Worm (Caenorhabditis elegans) whole organism, L4 larva: ENCODE data around the gene rom-2.

ENCODE experiments used
- F37D6.2 ChIP-seq: sonication (generic microtip); optimal IDR thresholded peaks from 2 replicates; lab custom pipeline; 2016; ENCODE audit warnings: mild to moderate bottlenecking, missing genetic modification characterization, missing compliant biosample characterization
- Y48G9A.11 ChIP-seq: fragments of 200-800 bp; sonication (Bioruptor generic); IDR thresholded peaks from 2 replicates; pipeline ENCODE4 v1.3.6; 2022; ENCODE audit warnings: missing genetic modification reagents, missing genetic modification characterization, missing compliant biosample characterization
- ama-1 ChIP-seq: fragments of 150-350 bp; optimal IDR thresholded peaks from 2 replicates; lab custom pipeline; 2014; ENCODE audit warnings: inconsistent platforms, mixed read lengths
- ces-1 ChIP-seq: fragments of 150-350 bp; sonication (generic microtip); optimal IDR thresholded peaks from 4 replicates; lab custom pipeline; 2014; ENCODE audit warnings: missing biosample characterization, missing genetic modification reagents, missing genetic modification characterization
- egl-27 ChIP-seq: sonication (generic microtip); optimal IDR thresholded peaks from 3 replicates; lab custom pipeline; 2017; ENCODE audit warnings: missing biosample characterization, missing genetic modification reagents, missing genetic modification characterization
- fkh-10 ChIP-seq: fragments of 150-350 bp; optimal IDR thresholded peaks from 2 replicates; lab custom pipeline; 2014; ENCODE audit warnings: missing biosample characterization, missing genetic modification reagents, missing genetic modification characterization
- hlh-30 ChIP-seq: sonication (generic microtip); optimal IDR thresholded peaks from 2 replicates; lab custom pipeline; 2017; ENCODE audit warnings: antibody characterized with exemption, mild to moderate bottlenecking, missing genetic modification characterization, missing compliant biosample characterization; ENCODE audit not compliant: insufficient read depth
- jun-1 ChIP-seq: fragments of 150-350 bp; optimal IDR thresholded peaks from 2 replicates; lab custom pipeline; 2014; ENCODE audit warnings: missing biosample characterization, missing genetic modification reagents, missing genetic modification characterization
- mdl-1 ChIP-seq, 2 experiments: fragments of 150-350 bp in 1 of 2; sonication (generic microtip) in 1 of 2; optimal IDR thresholded peaks; 2 replicates each; lab custom pipeline; 2014 to 2017; ENCODE audit warnings: missing biosample characterization in 2 of 2, missing genetic modification characterization in 2 of 2
- mdt-29 ChIP-seq: fragments of 200-800 bp; sonication (Bioruptor generic); IDR thresholded peaks from 2 replicates; pipeline ENCODE4 v1.3.6; 2022; ENCODE audit warnings: missing genetic modification reagents, missing genetic modification characterization, missing compliant biosample characterization
- mep-1 ChIP-seq: fragments of 150-350 bp; sonication (generic microtip); optimal IDR thresholded peaks from 3 replicates; lab custom pipeline; 2014; ENCODE audit warnings: missing biosample characterization, missing genetic modification characterization
- spr-1 ChIP-seq: sonication (generic microtip); optimal IDR thresholded peaks from 2 replicates; lab custom pipeline; 2016; ENCODE audit warnings: mild to moderate bottlenecking, missing genetic modification characterization, missing compliant biosample characterization
- zip-2 ChIP-seq: fragments of 150-350 bp; optimal IDR thresholded peaks from 2 replicates; lab custom pipeline; 2014; ENCODE audit warnings: missing biosample characterization, missing genetic modification characterization

DNA sequence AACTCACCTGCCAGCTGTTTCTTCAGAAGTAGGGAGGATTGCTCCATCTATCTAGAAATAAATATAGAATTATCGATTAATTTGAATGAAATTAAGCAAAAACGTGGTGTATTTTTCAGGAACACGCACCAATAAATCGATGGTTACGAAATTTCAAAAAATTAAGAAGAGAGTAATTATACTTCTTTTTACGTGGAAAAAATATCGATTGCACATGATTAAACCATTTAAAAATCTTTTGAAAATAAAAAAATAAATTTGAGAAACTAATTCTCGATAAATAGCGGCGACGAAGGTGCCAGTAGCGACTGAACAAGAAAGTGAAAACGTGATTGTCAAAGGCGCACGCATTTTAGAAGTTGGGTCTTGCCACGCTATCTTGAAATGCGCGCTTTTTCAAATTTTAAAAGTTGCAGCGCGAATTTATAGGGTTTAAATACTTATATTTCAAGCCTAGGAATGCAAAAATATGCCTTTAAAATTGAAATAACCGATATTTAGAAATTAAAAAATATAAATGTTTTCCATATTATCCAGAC lies 35.7 kb upstream of the rom-2 start, which contains the start of gene ubc-7:
- TF ChIP-seq mdl-1 (tag; optimal IDR thresholded peaks at IDR 0.05; lab: Kevin White, UChicago) (peak in 1 of 2 experiments; percentile 90), fkh-10 (GFP tag; lab: Kevin White, UChicago) (no peak), mdt-29 (no peak), F37D6.2 (no peak), spr-1 (peak; percentile 15), zip-2 (tag; lab: Kevin White, UChicago) (no peak), egl-27 (tag; lab: Kevin White, UChicago) (no peak), mep-1 (tag; lab: Kevin White, UChicago) (peak; percentile 85), hlh-30 (peak; percentile 98), jun-1 (tag; lab: Kevin White, UChicago) (no peak), Y48G9A.11 (GFP tag; lab: Robert Waterston, UW) (no peak), ama-1 (lab: Kevin White, UChicago) (peak; percentile 53), ces-1 (GFP tag; lab: Kevin White, UChicago) (no peak)
